Comparison of ENCODE assay signal across 2 fruit fly cellular contexts in the genomic region with DNA sequence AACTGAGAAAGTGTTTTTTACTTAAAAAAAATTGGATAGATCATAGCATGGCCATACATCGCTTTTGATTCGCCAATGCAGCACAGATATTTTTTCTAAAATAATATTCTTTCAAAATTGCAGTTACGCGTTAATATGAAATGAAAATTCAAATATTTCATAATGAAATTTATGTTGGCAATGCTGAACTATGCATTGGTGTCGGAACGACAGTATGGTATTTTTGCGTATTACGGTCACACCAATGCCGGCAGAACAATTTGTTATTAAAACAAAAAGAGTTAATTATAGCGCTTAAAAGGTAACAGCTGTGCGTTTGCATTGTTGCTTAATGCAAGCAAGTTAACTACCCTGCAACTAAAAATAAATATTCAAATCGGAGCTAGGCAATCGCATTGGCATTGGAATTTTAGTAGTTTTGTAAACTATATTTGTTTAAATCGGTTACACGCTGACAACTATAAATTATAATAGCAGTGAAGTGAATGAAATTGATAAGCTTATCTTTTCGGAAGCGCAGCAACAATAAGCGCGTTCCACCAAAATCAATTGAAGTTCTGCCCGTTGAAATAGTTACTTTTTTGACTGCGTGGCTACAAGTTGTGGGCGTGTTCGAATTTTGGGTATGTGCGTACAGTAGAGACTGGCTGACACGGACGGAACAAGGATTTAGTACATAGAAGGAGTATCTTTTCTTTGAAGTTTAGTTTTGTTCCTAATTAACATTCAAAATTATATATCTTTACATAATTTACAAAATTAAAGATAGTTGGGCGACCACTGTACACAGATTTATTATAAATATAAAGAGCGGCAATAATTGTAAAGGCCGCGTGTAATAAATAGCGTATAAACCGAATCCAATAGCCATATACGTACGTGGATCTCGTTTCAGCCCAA.
TF ChIP-seq lines count a peak whose summit lies in the region.

A gene (plus strand): TSS at position 210 of the 900 bp plus-strand sequence.

TF ChIP-seq in whole organism, embryonic, 481 proteins besides CTCF, POLR2A, EP300 and RAD21 (continued from another document and continues in another):
- TF ChIP-seq CG8924 (tag; optimal IDR thresholded peaks at IDR 0.05; lab: Kevin White, UChicago) = peak; percentile 91
- no peak for TF ChIP-seq CG2199 (GFP tag; IDR thresholded peaks at IDR 0.05; lab: Robert Waterston, UW)
- no peak for TF ChIP-seq CG15073 (GFP tag; optimal IDR thresholded peaks at IDR 0.05; lab: Kevin White, UChicago)
- TF ChIP-seq insv (GFP tag; optimal IDR thresholded peaks at IDR 0.05; lab: Kevin White, UChicago) = no peak
- TF ChIP-seq CG6813 (GFP tag; optimal IDR thresholded peaks at IDR 0.05; lab: Kevin White, UChicago) = peak; percentile 38
- TF ChIP-seq ranshi (GFP tag; IDR thresholded peaks at IDR 0.05; lab: Robert Waterston, UW) = peak; percentile 73
- peak; percentile 39 for TF ChIP-seq CG10654 (GFP tag; optimal IDR thresholded peaks at IDR 0.05; lab: Kevin White, UChicago)
- TF ChIP-seq CG18599 (GFP tag; optimal IDR thresholded peaks at IDR 0.05; lab: Kevin White, UChicago) = peak; percentile 81
- TF ChIP-seq CG18619 (GFP tag; optimal IDR thresholded peaks at IDR 0.05; lab: Kevin White, UChicago) = peak; percentile 47
- peak; percentile 66 for TF ChIP-seq Meics (GFP tag; optimal IDR thresholded peaks at IDR 0.05; lab: Kevin White, UChicago)
- peak; percentile 69 for TF ChIP-seq tgo (GFP tag; IDR thresholded peaks at IDR 0.05; lab: Robert Waterston, UW)
- TF ChIP-seq stwl (tag; optimal IDR thresholded peaks at IDR 0.05; lab: Kevin White, UChicago) = peak; percentile 74
- peak; percentile 9 for TF ChIP-seq BEAF-32 (GFP tag; optimal IDR thresholded peaks at IDR 0.05; lab: Kevin White, UChicago)
- no peak for TF ChIP-seq Stat92E (GFP tag; optimal IDR thresholded peaks at IDR 0.05; lab: Kevin White, UChicago)
- TF ChIP-seq CG10267 (tag; optimal IDR thresholded peaks at IDR 0.05; lab: Kevin White, UChicago) = peak; percentile 54
- no peak for TF ChIP-seq usp (GFP tag; optimal IDR thresholded peaks at IDR 0.05; lab: Kevin White, UChicago)
- TF ChIP-seq CG17359 (tag; optimal IDR thresholded peaks at IDR 0.05; lab: Kevin White, UChicago) = peak; percentile 84
- peak; percentile 18 for TF ChIP-seq twi (tag; optimal IDR thresholded peaks at IDR 0.05; lab: Kevin White, UChicago)
- no peak for TF ChIP-seq Trl (optimal IDR thresholded peaks at IDR 0.05; lab: Kevin White, UChicago)
- TF ChIP-seq Trl (GFP tag; optimal IDR thresholded peaks at IDR 0.05; lab: Kevin White, UChicago) = peak; percentile 19
- TF ChIP-seq az2 (GFP tag; optimal IDR thresholded peaks at IDR 0.05; lab: Kevin White, UChicago) = peak; percentile 62
- TF ChIP-seq CG4707 (GFP tag; optimal IDR thresholded peaks at IDR 0.05; lab: Kevin White, UChicago) = peak; percentile 39
- TF ChIP-seq CG8089 (GFP tag; optimal IDR thresholded peaks at IDR 0.05; lab: Kevin White, UChicago) = no peak
- peak; percentile 34 for TF ChIP-seq nerfin-1 (tag; optimal IDR thresholded peaks at IDR 0.05; lab: Kevin White, UChicago)
- TF ChIP-seq CG13624 (GFP tag; optimal IDR thresholded peaks at IDR 0.05; lab: Kevin White, UChicago) = peak; percentile 26
- TF ChIP-seq CG43689 (GFP tag; IDR thresholded peaks at IDR 0.05; lab: Robert Waterston, UW) = 0 out of 2 replicates have a peak, but pooled peaks have one; percentile 20
- no peak for TF ChIP-seq psq (GFP tag; optimal IDR thresholded peaks at IDR 0.05; lab: Kevin White, UChicago)
- TF ChIP-seq CG15269 (tag; optimal IDR thresholded peaks at IDR 0.05; lab: Kevin White, UChicago) = peak; percentile 80
- TF ChIP-seq h (optimal IDR thresholded peaks at IDR 0.05; lab: Kevin White, UChicago) = no peak
- peak; percentile 81 for TF ChIP-seq Fer3 (tag; optimal IDR thresholded peaks at IDR 0.05; lab: Kevin White, UChicago)
- TF ChIP-seq Drgx (GFP tag; IDR thresholded peaks at IDR 0.05; lab: Robert Waterston, UW) = peak; percentile 81
- TF ChIP-seq CG1024 (GFP tag; IDR thresholded peaks at IDR 0.05; lab: Robert Waterston, UW) = peak; percentile 60; the same call in 1 of the 2 replicates
- TF ChIP-seq CG2889 (GFP tag; IDR thresholded peaks at IDR 0.05; lab: Robert Waterston, UW) = peak; percentile 63; the same call in 1 of the 3 replicates
- TF ChIP-seq Eip74EF (GFP tag; optimal IDR thresholded peaks at IDR 0.05; lab: Kevin White, UChicago) = peak in 1 of 2 experiments; percentile 34
- no peak for TF ChIP-seq CG12104 (GFP tag; optimal IDR thresholded peaks at IDR 0.05; lab: Kevin White, UChicago)
- TF ChIP-seq CG10959 (GFP tag; IDR thresholded peaks at IDR 0.05; lab: Robert Waterston, UW) = peak; percentile 48; the same call in 1 of the 2 replicates
- 0 out of 2 replicates have a peak, but pooled peaks have one; percentile 55 for TF ChIP-seq CG16779 (GFP tag; IDR thresholded peaks at IDR 0.05; lab: Robert Waterston, UW)
- no peak for TF ChIP-seq br (optimal IDR thresholded peaks at IDR 0.05; lab: Kevin White, UChicago)
- TF ChIP-seq CG6272 (GFP tag; IDR thresholded peaks at IDR 0.05; lab: Robert Waterston, UW) = no peak
- TF ChIP-seq Rx (GFP tag; IDR thresholded peaks at IDR 0.05; lab: Robert Waterston, UW) = no peak
- peak; percentile 23 for TF ChIP-seq CrebB (tag; optimal IDR thresholded peaks at IDR 0.05; lab: Kevin White, UChicago)
- TF ChIP-seq Blimp-1 (GFP tag; optimal IDR thresholded peaks at IDR 0.05; lab: Kevin White, UChicago) = peak; percentile 73
- peak; percentile 55 for TF ChIP-seq CG14050 (GFP tag; IDR thresholded peaks at IDR 0.05; lab: Robert Waterston, UW)
- peak; percentile 50 for TF ChIP-seq gcm (GFP tag; optimal IDR thresholded peaks at IDR 0.05; lab: Kevin White, UChicago)
- peak; percentile 86 for TF ChIP-seq gem (tag; optimal IDR thresholded peaks at IDR 0.05; lab: Kevin White, UChicago)
- no peak for TF ChIP-seq lbe (GFP tag; optimal IDR thresholded peaks at IDR 0.05; lab: Kevin White, UChicago)
- TF ChIP-seq ERR (GFP tag; optimal IDR thresholded peaks at IDR 0.05; lab: Kevin White, UChicago) = no peak
- TF ChIP-seq trh (GFP tag; optimal IDR thresholded peaks at IDR 0.05; lab: Kevin White, UChicago) = no peak
- TF ChIP-seq fd96Cb (tag; optimal IDR thresholded peaks at IDR 0.05; lab: Kevin White, UChicago) = peak; percentile 63
- peak; percentile 69 for TF ChIP-seq Asciz (GFP tag; optimal IDR thresholded peaks at IDR 0.05; lab: Kevin White, UChicago)
- no peak for TF ChIP-seq fd64A (GFP tag; optimal IDR thresholded peaks at IDR 0.05; lab: Kevin White, UChicago)
- no peak for TF ChIP-seq eve (GFP tag; optimal IDR thresholded peaks at IDR 0.05; lab: Kevin White, UChicago)
- no peak for TF ChIP-seq en (GFP tag; optimal IDR thresholded peaks at IDR 0.05; lab: Kevin White, UChicago)
- TF ChIP-seq sim (GFP tag; IDR thresholded peaks at IDR 0.05; lab: Robert Waterston, UW) = no peak
- no peak for TF ChIP-seq Scr (GFP tag; IDR thresholded peaks at IDR 0.05; lab: Robert Waterston, UW; ENCODE audit: partially characterized antibody)
- TF ChIP-seq CG11723 (GFP tag; optimal IDR thresholded peaks at IDR 0.05; lab: Kevin White, UChicago) = no peak
- TF ChIP-seq slp2 (GFP tag; optimal IDR thresholded peaks at IDR 0.05; lab: Kevin White, UChicago) = peak; percentile 9
- peak; percentile 43; the same call in 1 of the 2 replicates for TF ChIP-seq CG8765 (GFP tag; IDR thresholded peaks at IDR 0.05; lab: Robert Waterston, UW)
- TF ChIP-seq phol (tag; optimal IDR thresholded peaks at IDR 0.05; lab: Kevin White, UChicago) = peak; percentile 66
- TF ChIP-seq CkIIα-i1 (GFP tag; IDR thresholded peaks at IDR 0.05; lab: Robert Waterston, UW) = peak; percentile 52; the same call in 1 of the 2 replicates

TF ChIP-seq in whole organism, prepupa, 60 proteins besides CTCF, POLR2A, EP300 and RAD21 (continued from another document):
- peak; percentile 72 for TF ChIP-seq lz (GFP tag; optimal IDR thresholded peaks at IDR 0.05; lab: Kevin White, UChicago)
- peak; percentile 70 for TF ChIP-seq Hr4 (GFP tag; optimal IDR thresholded peaks at IDR 0.05; lab: Kevin White, UChicago)
- peak; percentile 90 for TF ChIP-seq CG6163 (GFP tag; IDR thresholded peaks at IDR 0.05; lab: Robert Waterston, UW)
- TF ChIP-seq CG10669 (GFP tag; optimal IDR thresholded peaks at IDR 0.05; lab: Kevin White, UChicago) = peak; percentile 44
- TF ChIP-seq CG32006 (GFP tag; optimal IDR thresholded peaks at IDR 0.05; lab: Kevin White, UChicago) = peak; percentile 67
- TF ChIP-seq CG4318 (GFP tag; optimal IDR thresholded peaks at IDR 0.05; lab: Kevin White, UChicago) = peak; percentile 5
- TF ChIP-seq topi (GFP tag; optimal IDR thresholded peaks at IDR 0.05; lab: Kevin White, UChicago) = peak; percentile 61
- TF ChIP-seq Lpt (GFP tag; optimal IDR thresholded peaks at IDR 0.05; lab: Kevin White, UChicago) = no peak
- peak; percentile 39 for TF ChIP-seq fd59A (GFP tag; optimal IDR thresholded peaks at IDR 0.05; lab: Kevin White, UChicago)
- TF ChIP-seq vri (GFP tag; optimal IDR thresholded peaks at IDR 0.05; lab: Kevin White, UChicago) = no peak
- no peak for TF ChIP-seq fkh (GFP tag; optimal IDR thresholded peaks at IDR 0.05; lab: Kevin White, UChicago)
- TF ChIP-seq Sox102F (GFP tag; optimal IDR thresholded peaks at IDR 0.05; lab: Kevin White, UChicago) = peak; percentile 49
- peak; percentile 70 for TF ChIP-seq Eip78C (GFP tag; lab: Kevin White, UChicago)
